Fruit fly (Drosophila melanogaster) whole organism, adult: ENCODE results near the gene Lcp65Ab1.

ENCODE experiments used
- CG11617 ChIP-seq: fragments of 200-800 bp; sonication (Bioruptor generic); optimal IDR thresholded peaks from 2 replicates; lab custom pipeline; 2017; ENCODE audit warnings: mild to moderate bottlenecking, missing biosample characterization, missing genetic modification reagents, missing genetic modification characterization
- CG12768 ChIP-seq: fragments of 200-800 bp; sonication (Bioruptor generic); optimal IDR thresholded peaks from 2 replicates; lab custom pipeline; 2017; ENCODE audit warnings: missing biosample characterization, missing genetic modification characterization, mild to moderate bottlenecking, moderate library complexity, missing genetic modification reagents
- CG14711 ChIP-seq: fragments of 200-800 bp; sonication (Bioruptor generic); optimal IDR thresholded peaks from 2 replicates; lab custom pipeline; 2018; ENCODE audit warnings: missing biosample characterization, mild to moderate bottlenecking, missing genetic modification characterization, moderate library complexity
- CG1620 ChIP-seq: fragments of 200-800 bp; sonication (Bioruptor generic); optimal IDR thresholded peaks from 2 replicates; lab custom pipeline; 2016; ENCODE audit warnings: missing biosample characterization, missing genetic modification characterization
- CG33017 ChIP-seq: fragments of 200-800 bp; sonication (Bioruptor generic); optimal IDR thresholded peaks from 2 replicates; lab custom pipeline; 2018; ENCODE audit warnings: missing biosample characterization, mild to moderate bottlenecking, missing genetic modification characterization, moderate library complexity
- CG5204 ChIP-seq: fragments of 200-800 bp; sonication (Bioruptor generic); optimal IDR thresholded peaks from 2 replicates; lab custom pipeline; 2016; ENCODE audit warnings: missing biosample characterization, missing genetic modification characterization
- CG7045 ChIP-seq: fragments of 200-800 bp; sonication (Bioruptor generic); optimal IDR thresholded peaks from 2 replicates; lab custom pipeline; 2017; ENCODE audit warnings: missing biosample characterization, mild to moderate bottlenecking, missing genetic modification characterization
- CG7101 ChIP-seq: fragments of 200-800 bp; sonication (Bioruptor generic); optimal IDR thresholded peaks from 2 replicates; lab custom pipeline; 2018; ENCODE audit warnings: missing biosample characterization, mild to moderate bottlenecking, missing genetic modification characterization, moderate library complexity
- Clk ChIP-seq: fragments of 200-800 bp; sonication (Bioruptor generic); optimal IDR thresholded peaks from 2 replicates; lab custom pipeline; 2017; ENCODE audit warnings: missing biosample characterization, missing genetic modification characterization
- Crg-1 ChIP-seq: fragments of 200-800 bp; sonication (Bioruptor generic); optimal IDR thresholded peaks from 2 replicates; lab custom pipeline; 2016; ENCODE audit warnings: missing biosample characterization, missing genetic modification characterization
- Hr96 ChIP-seq: fragments of 200-800 bp; sonication (Bioruptor generic); optimal IDR thresholded peaks from 2 replicates; lab custom pipeline; 2016; ENCODE audit warnings: missing biosample characterization, missing genetic modification characterization
- Mnt ChIP-seq: fragments of 200-800 bp; sonication (Bioruptor generic); optimal IDR thresholded peaks from 2 replicates; lab custom pipeline; 2016; ENCODE audit warnings: missing biosample characterization, mild to moderate bottlenecking, missing genetic modification characterization
- bab1 ChIP-seq: fragments of 200-800 bp; sonication (Bioruptor generic); optimal IDR thresholded peaks from 3 replicates; lab custom pipeline; 2019; ENCODE audit warnings: missing biosample characterization, mild to moderate bottlenecking, missing genetic modification characterization, moderate library complexity
- cic ChIP-seq: fragments of 200-800 bp; sonication (Bioruptor generic); optimal IDR thresholded peaks from 2 replicates; lab custom pipeline; 2017; ENCODE audit warnings: missing biosample characterization, mild to moderate bottlenecking, missing genetic modification characterization, moderate library complexity
- cnc ChIP-seq, 2 experiments: fragments of >200 bp; optimal IDR thresholded peaks; 2 replicates each; lab custom pipeline; 2017
- kay ChIP-seq: fragments of 200-800 bp; sonication (Bioruptor generic); peaks from one replicate; lab custom pipeline; 2016; ENCODE audit warnings: missing biosample characterization, missing genetic modification characterization, borderline replicate concordance
- ovo ChIP-seq: fragments of 200-800 bp; sonication (Bioruptor generic); optimal IDR thresholded peaks from 2 replicates; lab custom pipeline; 2016; ENCODE audit warnings: missing biosample characterization, missing genetic modification characterization
- pad ChIP-seq: fragments of 200-800 bp; sonication (Bioruptor generic); optimal IDR thresholded peaks from 3 replicates; lab custom pipeline; 2017; ENCODE audit warnings: missing biosample characterization, missing genetic modification characterization, mild to moderate bottlenecking, moderate library complexity, missing genetic modification reagents
- tj ChIP-seq: fragments of 200-800 bp; sonication (Bioruptor generic); optimal IDR thresholded peaks from 3 replicates; lab custom pipeline; 2017; ENCODE audit warnings: missing biosample characterization, mild to moderate bottlenecking, missing genetic modification characterization, moderate library complexity
- toe ChIP-seq: fragments of 200-800 bp; sonication (Bioruptor generic); optimal IDR thresholded peaks from 2 replicates; lab custom pipeline; 2016; ENCODE audit warnings: missing biosample characterization, missing genetic modification characterization

Gene Lcp65Ab1

DNA sequence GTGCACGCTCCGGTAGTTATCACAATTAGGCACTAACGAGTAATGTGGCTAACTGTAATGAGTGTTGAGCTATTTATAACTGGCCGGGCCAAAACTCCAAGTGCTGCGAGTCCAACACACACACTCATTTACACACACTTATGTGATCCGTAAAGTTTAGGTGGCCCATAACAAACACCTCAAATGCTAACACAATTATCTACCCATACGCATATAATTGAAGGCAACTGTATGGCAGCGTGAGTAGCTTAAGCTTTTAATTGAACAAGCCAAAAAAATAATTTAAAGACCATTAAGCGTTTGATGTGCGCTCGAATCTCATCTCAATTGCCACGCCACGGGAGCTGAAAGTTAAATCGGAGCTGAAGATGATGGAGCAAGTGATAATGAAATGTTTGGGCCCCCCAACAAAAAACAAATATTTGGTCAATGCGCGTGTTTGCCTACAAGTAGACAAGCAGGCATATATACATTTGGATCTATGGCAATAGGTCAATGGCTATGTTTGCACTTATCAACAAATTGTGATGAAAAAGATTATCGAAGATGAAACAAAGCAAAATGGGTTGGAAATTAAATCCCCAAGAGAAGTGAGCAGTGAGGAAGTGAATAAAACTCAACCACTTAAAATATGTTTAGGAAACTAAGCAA, 9.3 kb upstream of the Lcp65Ab1 start, which contains the start of gene Cpr65Av:
TSS of gene Cpr65Av (minus strand) at position 51 of the 651 bp plus-strand sequence.
- TF ChIP-seq Clk, result no peak
- TF ChIP-seq Mnt, result no peak
- TF ChIP-seq bab1 (GFP tag; lab: Kevin White, UChicago), result no peak
- TF ChIP-seq cnc (optimal IDR thresholded peaks at IDR 0.05; lab: Kevin White, UChicago), result no peak
- no peak for TF ChIP-seq pad (GFP tag; lab: Kevin White, UChicago)
- TF ChIP-seq tj (GFP tag; lab: Kevin White, UChicago), result no peak

DNA sequence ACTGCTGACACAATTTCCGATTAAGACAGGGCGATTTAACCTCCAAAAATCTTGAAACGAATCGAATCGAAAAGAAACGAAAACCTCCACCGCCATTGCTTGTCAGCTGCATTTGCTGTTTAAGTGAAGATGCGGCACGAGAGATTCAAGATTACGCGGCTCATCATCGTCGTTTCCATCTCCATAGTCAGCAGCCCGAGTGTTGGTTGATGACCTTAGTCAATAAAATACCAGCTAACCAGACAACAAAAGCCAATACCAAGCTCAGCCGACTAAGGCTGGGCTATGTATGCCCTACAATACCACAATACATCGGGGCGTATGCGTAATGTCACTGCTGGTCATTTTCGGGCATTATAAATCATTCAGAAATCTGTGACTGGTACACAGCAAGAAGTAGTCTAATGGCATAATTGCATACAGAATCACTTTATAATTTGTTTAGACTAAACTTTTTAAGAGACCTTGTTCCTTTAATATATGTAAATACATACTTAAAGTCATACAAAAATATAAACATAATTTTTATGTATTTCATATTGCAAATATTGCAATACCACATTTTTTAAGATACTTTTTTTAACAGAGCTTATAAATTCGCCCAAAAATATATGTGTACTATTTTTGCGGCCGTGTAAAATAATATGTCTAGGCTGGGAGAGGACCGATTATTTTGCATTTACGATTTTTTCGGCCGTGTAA, 8.4 kb upstream of the Lcp65Ab1 start:
- TF ChIP-seq CG1620 (GFP tag; lab: Kevin White, UChicago) (no peak), Mnt (no peak), cnc (optimal IDR thresholded peaks at IDR 0.05; lab: Kevin White, UChicago) (no peak), CG33017 (no peak), Hr96 (GFP tag; lab: Kevin White, UChicago) (no peak), cic (GFP tag; lab: Kevin White, UChicago) (no peak), CG5204 (GFP tag; lab: Kevin White, UChicago) (no peak)

DNA sequence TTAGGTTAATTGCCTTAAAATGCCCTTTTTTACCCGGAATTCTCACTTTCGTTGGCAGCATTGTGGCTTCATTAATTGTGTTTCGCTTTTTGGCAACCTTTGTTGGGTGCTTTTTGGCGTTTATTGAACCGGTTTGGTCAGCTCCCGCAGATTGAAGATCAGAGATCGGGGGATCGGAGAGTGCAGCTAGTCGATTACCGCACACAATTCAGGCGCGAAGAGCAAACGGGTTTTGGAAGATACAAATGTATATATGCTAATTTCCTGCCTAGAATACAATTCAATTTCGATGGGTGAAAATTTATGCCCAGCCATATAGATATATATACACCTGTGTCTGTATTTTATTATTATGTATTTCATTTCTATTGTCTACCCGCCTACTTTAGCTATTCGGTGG, 7.8 kb upstream of the Lcp65Ab1 start:
- TF ChIP-seq Crg-1 (GFP tag; lab: Kevin White, UChicago) (no peak), Clk (no peak), pad (GFP tag; lab: Kevin White, UChicago) (no peak), CG33017 (no peak), Mnt (no peak), CG1620 (GFP tag; lab: Kevin White, UChicago) (no peak), cnc (optimal IDR thresholded peaks at IDR 0.05; lab: Kevin White, UChicago) (no peak), Hr96 (GFP tag; lab: Kevin White, UChicago) (no peak), kay (no peak), toe (no peak), bab1 (GFP tag; lab: Kevin White, UChicago) (no peak), CG7101 (no peak), CG14711 (no peak), CG12768 (GFP tag; lab: Kevin White, UChicago) (no peak), tj (GFP tag; lab: Kevin White, UChicago) (no peak), CG11617 (no peak), CG5204 (GFP tag; lab: Kevin White, UChicago) (no peak), CG7045 (GFP tag; lab: Kevin White, UChicago) (no peak), ovo (GFP tag; lab: Kevin White, UChicago) (no peak), cic (GFP tag; lab: Kevin White, UChicago) (no peak)

DNA sequence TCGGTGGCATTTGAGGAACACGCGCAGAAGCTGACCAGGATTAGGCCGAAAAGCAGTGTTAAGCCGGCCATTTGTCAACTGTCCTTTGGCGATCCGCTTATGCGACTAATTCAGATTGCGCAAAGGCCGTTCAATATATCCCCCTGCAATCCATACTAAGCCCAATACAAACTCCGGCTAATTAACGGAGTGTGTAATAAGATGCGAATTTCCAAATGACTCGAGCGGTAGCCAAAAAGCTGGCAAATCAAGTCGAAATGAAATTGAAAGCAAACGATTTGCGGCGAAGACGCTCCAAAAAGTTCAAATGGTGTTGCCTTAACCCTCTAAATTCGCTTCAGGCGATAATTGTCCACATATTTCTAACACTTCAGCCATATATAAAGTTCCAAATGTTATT, 7.0 kb upstream of the Lcp65Ab1 start, which contains the start of gene Cpr65Aw:
TSS of gene Cpr65Aw (minus strand) at position 101 of the 400 bp plus-strand sequence.
- TF ChIP-seq CG1620 (GFP tag; lab: Kevin White, UChicago), result no peak
- TF ChIP-seq tj (GFP tag; lab: Kevin White, UChicago), result no peak
- TF ChIP-seq cic (GFP tag; lab: Kevin White, UChicago), result no peak
- TF ChIP-seq bab1 (GFP tag; lab: Kevin White, UChicago), result no peak
- TF ChIP-seq CG11617, result no peak
- TF ChIP-seq ovo (GFP tag; lab: Kevin White, UChicago), result no peak
- no peak for TF ChIP-seq CG14711
- TF ChIP-seq pad (GFP tag; lab: Kevin White, UChicago), result no peak
- TF ChIP-seq Mnt, result no peak
- no peak for TF ChIP-seq Crg-1 (GFP tag; lab: Kevin White, UChicago)
- TF ChIP-seq CG5204 (GFP tag; lab: Kevin White, UChicago), result no peak
- TF ChIP-seq kay, result no peak
- TF ChIP-seq CG33017, result no peak

DNA sequence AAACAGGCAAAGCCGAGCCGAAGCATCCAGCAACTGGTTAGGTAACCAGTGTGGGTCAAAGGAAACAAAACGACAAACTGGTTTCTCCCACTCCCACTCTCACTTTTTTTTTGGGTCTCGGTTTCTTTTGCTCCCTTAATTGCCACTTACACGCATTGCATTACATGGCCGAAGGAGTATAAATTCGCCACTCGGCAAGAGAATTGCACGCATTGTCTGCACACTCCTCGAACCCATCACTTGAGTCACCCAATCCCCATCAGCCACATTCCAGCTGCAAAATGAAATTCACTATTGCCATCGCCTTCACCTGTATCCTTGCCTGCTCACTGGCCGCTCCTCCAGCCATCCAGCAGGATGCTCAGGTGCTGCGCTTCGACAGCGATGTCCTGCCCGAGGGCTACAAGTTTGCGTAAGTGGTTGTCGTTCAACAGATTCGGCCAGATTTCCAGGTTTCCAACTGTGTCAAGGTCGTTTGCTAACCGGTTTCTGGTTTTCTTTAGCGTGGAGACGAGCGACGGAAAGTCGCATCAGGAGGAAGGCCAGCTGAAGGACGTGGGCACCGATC, 6.1 kb upstream of the Lcp65Ab1 start, which contains the start of gene Lcp65Ad:
TSS of gene Lcp65Ad (plus strand) at position 208 of the 568 bp plus-strand sequence.
- TF ChIP-seq pad (GFP tag; lab: Kevin White, UChicago), result no peak
- TF ChIP-seq CG7045 (GFP tag; lab: Kevin White, UChicago), result no peak
- TF ChIP-seq bab1 (GFP tag; lab: Kevin White, UChicago), result no peak
- no peak for TF ChIP-seq cic (GFP tag; lab: Kevin White, UChicago)
- no peak for TF ChIP-seq Mnt
- TF ChIP-seq Crg-1 (GFP tag; lab: Kevin White, UChicago), result no peak
- no peak for TF ChIP-seq CG5204 (GFP tag; lab: Kevin White, UChicago)
- no peak for TF ChIP-seq CG7101
- no peak for TF ChIP-seq CG12768 (GFP tag; lab: Kevin White, UChicago)
- TF ChIP-seq toe, result no peak
- TF ChIP-seq CG14711, result no peak

DNA sequence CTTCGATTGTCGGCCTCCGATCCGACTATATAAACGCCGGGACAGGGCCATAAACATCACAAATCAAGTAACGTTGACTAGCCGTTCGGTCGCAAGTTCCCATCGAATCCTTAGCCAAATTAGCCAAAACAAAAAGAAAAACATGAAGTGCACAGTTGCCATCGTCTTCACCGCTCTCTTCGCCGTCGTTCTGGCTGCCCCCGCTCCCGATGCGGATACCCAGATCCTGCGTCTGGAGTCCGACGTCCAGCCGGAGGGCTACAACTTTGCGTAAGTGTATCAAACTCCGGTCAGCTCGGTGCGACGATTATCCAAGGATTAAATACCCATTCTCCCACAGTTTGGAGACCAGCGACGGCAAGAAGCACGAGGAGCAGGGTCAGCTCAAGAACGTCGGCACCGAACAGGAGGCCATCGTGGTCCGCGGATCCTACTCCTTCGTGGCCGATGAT, 4.6 kb upstream of the Lcp65Ab1 start, which contains the start of gene Lcp65Ac:
TSS of gene Lcp65Ac (plus strand) at position 51 of the 452 bp plus-strand sequence.
- TF ChIP-seq CG5204 (GFP tag; lab: Kevin White, UChicago), result no peak
- TF ChIP-seq cic (GFP tag; lab: Kevin White, UChicago), result no peak
- no peak for TF ChIP-seq ovo (GFP tag; lab: Kevin White, UChicago)
- no peak for TF ChIP-seq CG33017
- TF ChIP-seq pad (GFP tag; lab: Kevin White, UChicago), result no peak
- no peak for TF ChIP-seq CG1620 (GFP tag; lab: Kevin White, UChicago)
- TF ChIP-seq CG7101, result no peak
- no peak for TF ChIP-seq CG14711
- TF ChIP-seq kay, result no peak
- TF ChIP-seq Hr96 (GFP tag; lab: Kevin White, UChicago), result no peak
- TF ChIP-seq CG12768 (GFP tag; lab: Kevin White, UChicago), result no peak
- no peak for TF ChIP-seq tj (GFP tag; lab: Kevin White, UChicago)
- TF ChIP-seq bab1 (GFP tag; lab: Kevin White, UChicago), result no peak
- no peak for TF ChIP-seq Clk
- TF ChIP-seq CG7045 (GFP tag; lab: Kevin White, UChicago), result no peak
- TF ChIP-seq toe, result no peak
- TF ChIP-seq CG11617, result no peak
